Worm (Caenorhabditis elegans) whole organism, midembryonic: Measurements from ENCODE around the gene ttr-15.

Experiments
- T22C8.4 ChIP-seq: fragments of 200-800 bp; sonication (Bioruptor generic); IDR thresholded peaks from 2 replicates; pipeline ENCODE4 v1.3.6; 2022; ENCODE audit warnings: missing genetic modification characterization, missing compliant biosample characterization
- cog-1 ChIP-seq: sonication (generic microtip); optimal IDR thresholded peaks from 2 replicates; lab custom pipeline; 2016; ENCODE audit warnings: missing genetic modification characterization, missing compliant biosample characterization
- flt-1 ChIP-seq: fragments of 200-800 bp; sonication (Bioruptor generic); IDR thresholded peaks from 2 replicates; pipeline ENCODE4 v1.3.6; 2022; ENCODE audit warnings: missing genetic modification characterization, missing compliant biosample characterization
- klf-2 ChIP-seq: fragments of 200-800 bp; sonication (Bioruptor generic); conservative IDR thresholded peaks from 2 replicates; pipeline ENCODE4 v1.3.6; 2022; ENCODE audit warnings: missing genetic modification reagents, missing genetic modification characterization, missing compliant biosample characterization
- med-1 ChIP-seq: sonication (generic microtip); optimal IDR thresholded peaks from 2 replicates; lab custom pipeline; 2017; ENCODE audit warnings: missing genetic modification characterization, mild to moderate bottlenecking, missing compliant biosample characterization, antibody characterized with exemption, missing genetic modification reagents; ENCODE audit not compliant: insufficient read depth
- ref-1 ChIP-seq: fragments of 200-800 bp; sonication (Bioruptor generic); conservative IDR thresholded peaks from 2 replicates; pipeline ENCODE4 v1.3.6; 2022; ENCODE audit warnings: missing genetic modification reagents, missing genetic modification characterization, missing compliant biosample characterization
- tab-1 ChIP-seq: fragments of 200-800 bp; sonication (Bioruptor generic); IDR thresholded peaks from 2 replicates; pipeline ENCODE4 v1.3.6; 2022; ENCODE audit warnings: missing genetic modification characterization, missing compliant biosample characterization
- ztf-23 ChIP-seq: fragments of 200-800 bp; sonication (Bioruptor generic); IDR thresholded peaks from 2 replicates; pipeline ENCODE4 v1.3.6; 2022; ENCODE audit warnings: missing genetic modification reagents, missing genetic modification characterization, missing compliant biosample characterization
- ztf-29 ChIP-seq: fragments of 200-800 bp; sonication (Bioruptor generic); IDR thresholded peaks from 2 replicates; pipeline ENCODE4 v1.3.6; 2022; ENCODE audit warnings: missing genetic modification reagents, missing genetic modification characterization, missing compliant biosample characterization

ttr-15 gene

ce11 chrIII:10338992-10339852 is 1.6 kb downstream of the ttr-15 start:
- TF ChIP-seq med-1 (GFP tag; lab: Kevin White, UChicago) (no peak), klf-2 (GFP tag; lab: Robert Waterston, UW) (no peak), ref-1 (GFP tag; lab: Robert Waterston, UW) (no peak), cog-1 (tag; lab: Kevin White, UChicago) (no peak), ztf-29 (GFP tag; lab: Robert Waterston, UW) (no peak), ztf-23 (no peak), tab-1 (GFP tag; lab: Robert Waterston, UW) (no peak), flt-1 (GFP tag; lab: Robert Waterston, UW) (no peak), T22C8.4 (GFP tag; lab: Robert Waterston, UW) (no peak)

- no peak for TF ChIP-seq ztf-29 (GFP tag; lab: Robert Waterston, UW)
- no peak for TF ChIP-seq T22C8.4 (GFP tag; lab: Robert Waterston, UW)
- no peak for TF ChIP-seq klf-2 (GFP tag; lab: Robert Waterston, UW)
- TF ChIP-seq tab-1 (GFP tag; lab: Robert Waterston, UW) = no peak
- TF ChIP-seq ztf-23 = no peak
- TF ChIP-seq cog-1 (tag; lab: Kevin White, UChicago) = no peak
- no peak for TF ChIP-seq flt-1 (GFP tag; lab: Robert Waterston, UW)
Measured at ce11 chrIII:10339949-10340348, 2.3 kb downstream of the ttr-15 start.

ce11 chrIII:10341758-10342157 is 4.1 kb downstream of the ttr-15 start, which contains the start of gene tbx-9:
Gene tbx-9, minus strand, starts transcription at chrIII:10341858.
- no peak for TF ChIP-seq T22C8.4 (GFP tag; lab: Robert Waterston, UW)
- no peak for TF ChIP-seq flt-1 (GFP tag; lab: Robert Waterston, UW)
- TF ChIP-seq cog-1 (tag; lab: Kevin White, UChicago) = no peak
- TF ChIP-seq klf-2 (GFP tag; lab: Robert Waterston, UW) = no peak
- no peak for TF ChIP-seq ztf-23
- no peak for TF ChIP-seq ztf-29 (GFP tag; lab: Robert Waterston, UW)
- no peak for TF ChIP-seq tab-1 (GFP tag; lab: Robert Waterston, UW)
- TF ChIP-seq med-1 (GFP tag; lab: Kevin White, UChicago) = no peak

- TF ChIP-seq flt-1 (GFP tag; lab: Robert Waterston, UW) (no peak), cog-1 (tag; lab: Kevin White, UChicago) (no peak)
Measured at ce11 chrIII:10344762-10345161, 7.1 kb downstream of the ttr-15 start.

- TF ChIP-seq tab-1 (GFP tag; lab: Robert Waterston, UW) (no peak), ref-1 (GFP tag; lab: Robert Waterston, UW) (0 out of 2 replicates have a peak, but pooled peaks have one; percentile 8), ztf-29 (GFP tag; lab: Robert Waterston, UW) (no peak)
Measured at ce11 chrIII:10347049-10347448, 9.4 kb downstream of the ttr-15 start, which contains the start of gene tbx-8. Gene tbx-8, plus strand, starts transcription at chrIII:10347349.

- TF ChIP-seq ztf-23 (no peak), klf-2 (GFP tag; lab: Robert Waterston, UW) (no peak), med-1 (GFP tag; lab: Kevin White, UChicago) (no peak), cog-1 (tag; lab: Kevin White, UChicago) (no peak), flt-1 (GFP tag; lab: Robert Waterston, UW) (no peak), ztf-29 (GFP tag; lab: Robert Waterston, UW) (no peak), tab-1 (GFP tag; lab: Robert Waterston, UW) (no peak), T22C8.4 (GFP tag; lab: Robert Waterston, UW) (no peak), ref-1 (GFP tag; lab: Robert Waterston, UW) (no peak)
Measured at ce11 chrIII:10351595-10352207, 14.1 kb downstream of the ttr-15 start, which contains the start of gene T07C4.3. Gene T07C4.3, plus strand, starts transcription at chrIII:10352157.

ce11 chrIII:10353423-10353822 is 15.8 kb downstream of the ttr-15 start:
- TF ChIP-seq cog-1 (tag; lab: Kevin White, UChicago) (no peak), ztf-23 (no peak), tab-1 (GFP tag; lab: Robert Waterston, UW) (no peak)

ce11 chrIII:10354591-10354990 is 16.9 kb downstream of the ttr-15 start:
- no peak for TF ChIP-seq klf-2 (GFP tag; lab: Robert Waterston, UW)
- no peak for TF ChIP-seq cog-1 (tag; lab: Kevin White, UChicago)
- no peak for TF ChIP-seq med-1 (GFP tag; lab: Kevin White, UChicago)
- no peak for TF ChIP-seq ztf-23
- TF ChIP-seq ref-1 (GFP tag; lab: Robert Waterston, UW) = no peak
- no peak for TF ChIP-seq flt-1 (GFP tag; lab: Robert Waterston, UW)
- no peak for TF ChIP-seq tab-1 (GFP tag; lab: Robert Waterston, UW)
- no peak for TF ChIP-seq T22C8.4 (GFP tag; lab: Robert Waterston, UW)
- no peak for TF ChIP-seq ztf-29 (GFP tag; lab: Robert Waterston, UW)

- TF ChIP-seq klf-2 (GFP tag; lab: Robert Waterston, UW) = no peak
- TF ChIP-seq med-1 (GFP tag; lab: Kevin White, UChicago) = no peak
- TF ChIP-seq cog-1 (tag; lab: Kevin White, UChicago) = no peak
- TF ChIP-seq ztf-23 = no peak
- no peak for TF ChIP-seq flt-1 (GFP tag; lab: Robert Waterston, UW)
Measured at ce11 chrIII:10355382-10355781, 17.7 kb downstream of the ttr-15 start, which contains the start of gene spp-1. Gene spp-1, minus strand, starts transcription at chrIII:10355668.
